Worm (Caenorhabditis elegans) whole organism, L3 larva: ENCODE data around the gene F27B10.1.

Experiments
- ZK546.5 ChIP-seq: sonication (generic microtip); optimal IDR thresholded peaks from 2 replicates; lab custom pipeline; 2017; ENCODE audit warnings: missing biosample characterization, missing genetic modification characterization
- ama-1 ChIP-seq: fragments of 150-350 bp; optimal IDR thresholded peaks from 2 replicates; lab custom pipeline; 2018
- ceh-16 ChIP-seq: sonication (generic microtip); optimal IDR thresholded peaks from 2 replicates; lab custom pipeline; 2017; ENCODE audit warnings: missing biosample characterization, missing genetic modification characterization
- ceh-28 ChIP-seq: fragments of 150-350 bp; optimal IDR thresholded peaks from 2 replicates; lab custom pipeline; 2014; ENCODE audit warnings: missing biosample characterization, missing genetic modification reagents, missing genetic modification characterization
- daf-12 ChIP-seq: fragments of 150-350 bp; optimal IDR thresholded peaks from 2 replicates; lab custom pipeline; 2014; ENCODE audit warnings: missing biosample characterization, missing genetic modification reagents, missing genetic modification characterization
- egl-27 ChIP-seq: sonication (generic microtip); optimal IDR thresholded peaks from 4 replicates; lab custom pipeline; 2017; ENCODE audit warnings: missing biosample characterization, missing genetic modification reagents, missing genetic modification characterization
- elt-1 ChIP-seq: fragments of 150-350 bp; optimal IDR thresholded peaks from 2 replicates; lab custom pipeline; 2014; ENCODE audit warnings: missing biosample characterization, missing genetic modification characterization
- elt-2 ChIP-seq: sonication (generic microtip); optimal IDR thresholded peaks from 2 replicates; lab custom pipeline; 2016; ENCODE audit warnings: missing genetic modification reagents, mild to moderate bottlenecking, missing genetic modification characterization, missing compliant biosample characterization
- elt-3 ChIP-seq, 3 experiments: fragments of 150-350 bp in 1 of 3; sonication (generic microtip) in 2 of 3; optimal IDR thresholded peaks; 2 replicates in 2 of 3; 4 replicates in 1 of 3; lab custom pipeline; 2014 to 2017; ENCODE audit warnings: missing biosample characterization in 3 of 3, missing genetic modification characterization in 3 of 3
- fkh-10 ChIP-seq: sonication (generic microtip); optimal IDR thresholded peaks from 2 replicates; lab custom pipeline; 2017; ENCODE audit warnings: missing biosample characterization, missing genetic modification reagents, missing genetic modification characterization
- fkh-2 ChIP-seq: fragments of 150-350 bp; optimal IDR thresholded peaks from 2 replicates; lab custom pipeline; 2014; ENCODE audit warnings: missing biosample characterization, missing genetic modification reagents, missing genetic modification characterization
- fos-1 ChIP-seq: fragments of 150-350 bp; optimal IDR thresholded peaks from 2 replicates; lab custom pipeline; 2014; ENCODE audit warnings: missing biosample characterization, missing genetic modification characterization
- jun-1 ChIP-seq: fragments of 150-350 bp; optimal IDR thresholded peaks from 2 replicates; lab custom pipeline; 2014; ENCODE audit warnings: missing biosample characterization, missing genetic modification reagents, missing genetic modification characterization
- lin-39 ChIP-seq: fragments of 150-350 bp; optimal IDR thresholded peaks from 2 replicates; lab custom pipeline; 2018; ENCODE audit warnings: missing biosample characterization, missing genetic modification reagents, missing genetic modification characterization
- mdl-1 ChIP-seq: fragments of 150-350 bp; optimal IDR thresholded peaks from 2 replicates; lab custom pipeline; 2014; ENCODE audit warnings: missing biosample characterization, missing genetic modification characterization
- nhr-12 ChIP-seq: fragments of 150-350 bp; optimal IDR thresholded peaks from 2 replicates; lab custom pipeline; 2014; ENCODE audit warnings: missing biosample characterization, missing genetic modification characterization
- nhr-23 ChIP-seq: fragments of 150-350 bp; optimal IDR thresholded peaks from 2 replicates; lab custom pipeline; 2014; ENCODE audit warnings: missing biosample characterization, missing genetic modification reagents, missing genetic modification characterization
- nhr-28 ChIP-seq: fragments of 150-350 bp; optimal IDR thresholded peaks from 2 replicates; lab custom pipeline; 2014; ENCODE audit warnings: missing biosample characterization, missing genetic modification characterization
- nhr-77 ChIP-seq: fragments of 150-350 bp; optimal IDR thresholded peaks from 2 replicates; lab custom pipeline; 2014; ENCODE audit warnings: missing biosample characterization, missing genetic modification characterization
- pha-4 ChIP-seq: fragments of 150-350 bp; optimal IDR thresholded peaks from 2 replicates; lab custom pipeline; 2014; ENCODE audit warnings: missing biosample characterization, missing genetic modification reagents, missing genetic modification characterization
- pqm-1 ChIP-seq: fragments of 150-350 bp; optimal IDR thresholded peaks from 2 replicates; lab custom pipeline; 2017; ENCODE audit warnings: missing biosample characterization, missing genetic modification characterization, inconsistent platforms
- sea-2 ChIP-seq: fragments of 150-350 bp; sonication (generic microtip); optimal IDR thresholded peaks from 4 replicates; lab custom pipeline; 2014; ENCODE audit warnings: missing biosample characterization, missing genetic modification reagents, missing genetic modification characterization
- skn-1 ChIP-seq: fragments of 150-350 bp; optimal IDR thresholded peaks from 2 replicates; lab custom pipeline; 2014; ENCODE audit warnings: missing biosample characterization, missing genetic modification characterization
- tbx-2 ChIP-seq: sonication (generic microtip); optimal IDR thresholded peaks from 2 replicates; lab custom pipeline; 2016; ENCODE audit warnings: mild to moderate bottlenecking, missing genetic modification characterization, missing compliant biosample characterization
- unc-39 ChIP-seq: sonication (generic microtip); optimal IDR thresholded peaks from 4 replicates; lab custom pipeline; 2017; ENCODE audit warnings: missing biosample characterization, missing genetic modification characterization
- unc-62 ChIP-seq: fragments of 150-350 bp; sonication (generic microtip); optimal IDR thresholded peaks from 4 replicates; lab custom pipeline; 2014; ENCODE audit warnings: missing biosample characterization, missing genetic modification reagents, missing genetic modification characterization
- zag-1 ChIP-seq: fragments of 150-350 bp; optimal IDR thresholded peaks from 2 replicates; lab custom pipeline; 2014; ENCODE audit warnings: missing biosample characterization, missing genetic modification characterization
- ztf-4 ChIP-seq: fragments of 150-350 bp; optimal IDR thresholded peaks from 2 replicates; lab custom pipeline; 2014; ENCODE audit warnings: missing biosample characterization, missing genetic modification characterization

F27B10.1 gene

ce11 chrV:7095254-7095990 lies 23.0 kb downstream of the F27B10.1 start:
- TF ChIP-seq ZK546.5 (tag; lab: Kevin White, UChicago), result no peak
- TF ChIP-seq elt-2 (tag; lab: Kevin White, UChicago), result peak; percentile 74
- no peak for TF ChIP-seq ceh-28 (tag; lab: Kevin White, UChicago)
- TF ChIP-seq pqm-1, result peak; percentile 44

- TF ChIP-seq sea-2 (GFP tag; lab: Kevin White, UChicago) (no peak), pqm-1 (peak; percentile 21), ama-1 (lab: Kevin White, UChicago) (no peak), lin-39 (tag; lab: Kevin White, UChicago) (no peak), elt-2 (tag; lab: Kevin White, UChicago) (peak; percentile 27), unc-62 (GFP tag; lab: Kevin White, UChicago) (no peak), nhr-28 (no peak), nhr-23 (tag; lab: Kevin White, UChicago) (no peak), daf-12 (tag; lab: Kevin White, UChicago) (no peak), unc-39 (tag; lab: Kevin White, UChicago) (no peak)
These were observed 23.8 kb downstream of the F27B10.1 start for ce11 chrV:7096129-7096730.

- no peak for TF ChIP-seq nhr-23 (tag; lab: Kevin White, UChicago)
- TF ChIP-seq egl-27 (tag; lab: Kevin White, UChicago), result no peak
- TF ChIP-seq ztf-4 (tag; lab: Kevin White, UChicago), result no peak
- no peak for TF ChIP-seq elt-1 (tag; lab: Kevin White, UChicago)
- no peak for TF ChIP-seq lin-39 (tag; lab: Kevin White, UChicago)
- TF ChIP-seq tbx-2 (tag; lab: Kevin White, UChicago), result no peak
- TF ChIP-seq pqm-1, result no peak
- no peak for TF ChIP-seq zag-1 (tag; lab: Kevin White, UChicago)
- TF ChIP-seq ama-1 (lab: Kevin White, UChicago), result no peak
- no peak for TF ChIP-seq pha-4 (tag; lab: Kevin White, UChicago)
- no peak for TF ChIP-seq fkh-2
- no peak for TF ChIP-seq ceh-28 (tag; lab: Kevin White, UChicago)
- no peak for TF ChIP-seq ceh-16 (tag; lab: Kevin White, UChicago)
These were observed 24.4 kb downstream of the F27B10.1 start for ce11 chrV:7096811-7097210.

ce11 chrV:7103247-7103646 lies 30.8 kb downstream of the F27B10.1 start, which contains the start of gene odr-2:
odr-2 (plus strand) TSS chrV:7103547.
- TF ChIP-seq nhr-28, result no peak
- no peak for TF ChIP-seq nhr-12 (tag; lab: Kevin White, UChicago)
- no peak for TF ChIP-seq fos-1 (tag; lab: Kevin White, UChicago)
- TF ChIP-seq elt-2 (tag; lab: Kevin White, UChicago), result no peak
- no peak for TF ChIP-seq ceh-16 (tag; lab: Kevin White, UChicago)
- TF ChIP-seq pha-4 (tag; lab: Kevin White, UChicago), result no peak
- no peak for TF ChIP-seq jun-1 (tag; lab: Kevin White, UChicago)
- TF ChIP-seq ZK546.5 (tag; lab: Kevin White, UChicago), result no peak
- no peak for TF ChIP-seq mdl-1 (tag; lab: Kevin White, UChicago)
- no peak for TF ChIP-seq nhr-77 (tag; lab: Kevin White, UChicago)
- TF ChIP-seq elt-3 (tag; optimal IDR thresholded peaks at IDR 0.05; lab: Kevin White, UChicago), result no peak
- no peak for TF ChIP-seq skn-1 (tag; lab: Kevin White, UChicago)

- TF ChIP-seq fkh-10 (peak; percentile 54), nhr-77 (tag; lab: Kevin White, UChicago) (no peak)
These were observed 34.2 kb downstream of the F27B10.1 start for ce11 chrV:7106499-7107152.

ce11 chrV:7110370-7110769 lies 38.0 kb downstream of the F27B10.1 start:
- TF ChIP-seq fkh-10 (peak; percentile 21), mdl-1 (tag; lab: Kevin White, UChicago) (no peak)
